ENCODE assay signal across 2 worm cellular contexts in the genomic region with DNA sequence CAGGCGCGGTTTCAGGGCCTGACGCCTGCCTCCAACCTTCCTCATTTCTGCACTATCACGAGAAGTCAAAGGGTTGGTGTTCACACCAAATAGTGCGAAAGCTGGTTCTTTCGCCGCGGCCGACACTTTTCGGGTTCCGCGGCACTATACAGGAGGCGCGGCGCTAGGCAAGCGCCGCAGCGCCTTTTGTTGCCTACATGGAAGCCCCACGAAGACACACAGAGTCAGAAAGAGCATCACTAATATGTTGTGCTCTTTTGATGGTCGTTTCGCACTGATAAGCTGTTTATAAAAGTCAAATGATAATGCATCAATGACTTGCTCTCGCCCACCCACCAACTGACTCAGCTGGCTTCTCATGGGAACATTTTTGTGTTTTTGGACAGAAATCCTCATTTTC.
TF ChIP-seq lines count a peak whose summit lies in the region.

No protein-coding gene starts in this region.

TF ChIP-seq in whole organism, L1 larva, 84 proteins besides CTCF, POLR2A, EP300 and RAD21 (continued from another document):
- no peak for TF ChIP-seq mab-9 (GFP tag; IDR thresholded peaks at IDR 0.05; lab: Robert Waterston, UW)

TF ChIP-seq in whole organism, L4 larva, 104 proteins besides CTCF, POLR2A, EP300 and RAD21 (continued from another document):
- no peak for TF ChIP-seq pha-4 (GFP tag; IDR thresholded peaks at IDR 0.05; lab: Robert Waterston, UW)
- no peak for TF ChIP-seq pha-4 (tag; optimal IDR thresholded peaks at IDR 0.05; lab: Kevin White, UChicago)
- TF ChIP-seq daf-16 (GFP tag; optimal IDR thresholded peaks at IDR 0.05; lab: Kevin White, UChicago): no peak
- TF ChIP-seq daf-16 (tag; optimal IDR thresholded peaks at IDR 0.05; lab: Kevin White, UChicago): peak; percentile 52
- TF ChIP-seq Y105C5A.15 (GFP tag; IDR thresholded peaks at IDR 0.05; lab: Robert Waterston, UW): no peak
- TF ChIP-seq gei-8 (GFP tag; optimal IDR thresholded peaks at IDR 0.05; lab: Kevin White, UChicago): no peak
- TF ChIP-seq nhr-102 (tag; optimal IDR thresholded peaks at IDR 0.05; lab: Kevin White, UChicago): no peak
- TF ChIP-seq nhr-76 (tag; optimal IDR thresholded peaks at IDR 0.05; lab: Kevin White, UChicago): no peak
- no peak for TF ChIP-seq F26F4.8 (GFP tag; conservative IDR thresholded peaks at IDR 0.05; lab: Robert Waterston, UW)
- TF ChIP-seq fos-1 (tag; optimal IDR thresholded peaks at IDR 0.05; lab: Kevin White, UChicago): no peak
- no peak for TF ChIP-seq ztf-7 (tag; optimal IDR thresholded peaks at IDR 0.05; lab: Kevin White, UChicago)
- no peak for TF ChIP-seq unc-62 (GFP tag; optimal IDR thresholded peaks at IDR 0.05 in 1 of 2; lab: Kevin White, UChicago)
- no peak for TF ChIP-seq unc-62 (tag; optimal IDR thresholded peaks at IDR 0.05; lab: Kevin White, UChicago)
- no peak for TF ChIP-seq lin-15B (tag; optimal IDR thresholded peaks at IDR 0.05; lab: Kevin White, UChicago)
- TF ChIP-seq php-3 (GFP tag; IDR thresholded peaks at IDR 0.05; lab: Robert Waterston, UW): peak; percentile 40; the same call in 1 of the 2 replicates
- TF ChIP-seq dpl-1 (GFP tag; optimal IDR thresholded peaks at IDR 0.05; lab: Kevin White, UChicago): no peak
- TF ChIP-seq nhr-77 (tag; optimal IDR thresholded peaks at IDR 0.05; lab: Kevin White, UChicago): no peak
- no peak for TF ChIP-seq hif-1 (tag; optimal IDR thresholded peaks at IDR 0.05; lab: Kevin White, UChicago)
- TF ChIP-seq ctbp-1 (GFP tag; IDR thresholded peaks at IDR 0.05; lab: Robert Waterston, UW): no peak
- no peak for TF ChIP-seq daf-8 (GFP tag; IDR thresholded peaks at IDR 0.05; lab: Robert Waterston, UW)
- peak; percentile 44 for TF ChIP-seq pqm-1 (tag; optimal IDR thresholded peaks at IDR 0.05; lab: Kevin White, UChicago)
- TF ChIP-seq mdl-1 (tag; optimal IDR thresholded peaks at IDR 0.05; lab: Kevin White, UChicago): no peak
- no peak for TF ChIP-seq nhr-10 (tag; optimal IDR thresholded peaks at IDR 0.05; lab: Kevin White, UChicago)
- TF ChIP-seq hlh-30 (tag; optimal IDR thresholded peaks at IDR 0.05; lab: Kevin White, UChicago; ENCODE audit: insufficient read depth): peak; percentile 16
- TF ChIP-seq ces-1 (GFP tag; optimal IDR thresholded peaks at IDR 0.05; lab: Kevin White, UChicago): no peak
- TF ChIP-seq hlh-11 (tag; optimal IDR thresholded peaks at IDR 0.05; lab: Kevin White, UChicago): peak; percentile 65
- TF ChIP-seq lin-39 (tag; optimal IDR thresholded peaks at IDR 0.05; lab: Kevin White, UChicago): no peak
- TF ChIP-seq hmg-1.1 (GFP tag; IDR thresholded peaks at IDR 0.05; lab: Robert Waterston, UW): no peak
- no peak for TF ChIP-seq lin-38 (GFP tag; IDR thresholded peaks at IDR 0.05; lab: Robert Waterston, UW)
- TF ChIP-seq snpc-4 (tag; optimal IDR thresholded peaks at IDR 0.05; lab: Kevin White, UChicago): no peak
- TF ChIP-seq egl-27 (tag; optimal IDR thresholded peaks at IDR 0.05; lab: Kevin White, UChicago): no peak
- TF ChIP-seq fkh-10 (GFP tag; optimal IDR thresholded peaks at IDR 0.05; lab: Kevin White, UChicago): no peak
- no peak for TF ChIP-seq vab-7 (GFP tag; IDR thresholded peaks at IDR 0.05; lab: Robert Waterston, UW)
- TF ChIP-seq zip-11 (GFP tag; IDR thresholded peaks at IDR 0.05; lab: Robert Waterston, UW): no peak
- TF ChIP-seq nhr-28 (tag; optimal IDR thresholded peaks at IDR 0.05; lab: Kevin White, UChicago): peak; percentile 55
- no peak for TF ChIP-seq skn-1 (tag; optimal IDR thresholded peaks at IDR 0.05; lab: Kevin White, UChicago)
- TF ChIP-seq cey-2 (tag; optimal IDR thresholded peaks at IDR 0.05; lab: Kevin White, UChicago; ENCODE audit: borderline replicate concordance, insufficient read depth): no peak
- TF ChIP-seq dmd-6 (GFP tag; IDR thresholded peaks at IDR 0.05; lab: Robert Waterston, UW): peak; percentile 51
